Fruit fly (Drosophila melanogaster) whole organism, embryonic: Measurements from ENCODE around the gene CG6695.

Source experiments
- B-H1 ChIP-seq: fragments of 200-800 bp; sonication (Bioruptor generic); IDR thresholded peaks from 3 replicates; pipeline ENCODE4 v1.3.6; 2022; ENCODE audit warnings: missing biosample characterization, missing genetic modification characterization
- Blimp-1 ChIP-seq: fragments of 200-800 bp; sonication (Bioruptor generic); optimal IDR thresholded peaks from 3 replicates; lab custom pipeline; 2018; ENCODE audit warnings: missing biosample characterization, missing genetic modification characterization, mild to moderate bottlenecking, moderate library complexity, missing genetic modification reagents
- C15 ChIP-seq: fragments of 200-800 bp; sonication (Bioruptor generic); IDR thresholded peaks from 3 replicates; pipeline ENCODE4 v1.3.6; 2022; ENCODE audit warnings: missing biosample characterization, missing genetic modification characterization
- CG10321 ChIP-seq: fragments of 200-800 bp; sonication (Bioruptor generic); IDR thresholded peaks from 2 replicates; pipeline ENCODE4 v1.3.6; 2022; ENCODE audit warnings: missing biosample characterization, missing genetic modification characterization
- CG12104 ChIP-seq: fragments of 200-800 bp; sonication (Bioruptor generic); optimal IDR thresholded peaks from 3 replicates; lab custom pipeline; 2016; ENCODE audit warnings: missing biosample characterization, missing genetic modification characterization
- CG12236 ChIP-seq: fragments of 200-800 bp; sonication (Bioruptor generic); optimal IDR thresholded peaks from 2 replicates; lab custom pipeline; 2016; ENCODE audit warnings: missing biosample characterization, missing genetic modification characterization
- CG14710 ChIP-seq: fragments of 200-800 bp; sonication (Bioruptor generic); optimal IDR thresholded peaks from 3 replicates; lab custom pipeline; 2019; ENCODE audit warnings: missing biosample characterization, mild to moderate bottlenecking, missing genetic modification characterization, moderate library complexity
- CG15269 ChIP-seq: fragments of 200-800 bp; sonication (Bioruptor generic); optimal IDR thresholded peaks from 2 replicates; lab custom pipeline; 2018; ENCODE audit warnings: missing biosample characterization, mild to moderate bottlenecking, missing genetic modification characterization, moderate library complexity
- CG1529 ChIP-seq: fragments of 200-800 bp; sonication (Bioruptor generic); optimal IDR thresholded peaks from 3 replicates; lab custom pipeline; 2018; ENCODE audit warnings: missing biosample characterization, missing genetic modification characterization
- CG17568 ChIP-seq: fragments of 200-800 bp; sonication (Bioruptor generic); optimal IDR thresholded peaks from 2 replicates; lab custom pipeline; 2018; ENCODE audit warnings: missing biosample characterization, mild to moderate bottlenecking, missing genetic modification characterization, moderate library complexity
- CG1832 ChIP-seq: fragments of 200-800 bp; sonication (Bioruptor generic); optimal IDR thresholded peaks from 2 replicates; lab custom pipeline; 2017; ENCODE audit warnings: missing biosample characterization, mild to moderate bottlenecking, missing genetic modification characterization, inconsistent platforms
- CG2199 ChIP-seq: fragments of 200-800 bp; sonication (Bioruptor generic); IDR thresholded peaks from 3 replicates; pipeline ENCODE4 v1.3.6; 2022; ENCODE audit warnings: missing biosample characterization, missing genetic modification characterization
- CG2202 ChIP-seq: fragments of 200-800 bp; sonication (Bioruptor generic); optimal IDR thresholded peaks from 2 replicates; lab custom pipeline; 2018; ENCODE audit warnings: missing biosample characterization, mild to moderate bottlenecking, missing genetic modification characterization
- CG30431 ChIP-seq: fragments of 200-800 bp; sonication (Bioruptor generic); optimal IDR thresholded peaks from 2 replicates; lab custom pipeline; 2017; ENCODE audit warnings: missing biosample characterization, missing genetic modification characterization
- CG3065 ChIP-seq: fragments of 200-800 bp; sonication (Bioruptor generic); optimal IDR thresholded peaks from 2 replicates; lab custom pipeline; 2016; ENCODE audit warnings: missing biosample characterization, missing genetic modification characterization
- CG32532 ChIP-seq: fragments of 200-800 bp; sonication (Bioruptor generic); IDR thresholded peaks from 2 replicates; pipeline ENCODE4 v1.3.6; 2022; ENCODE audit warnings: missing biosample characterization, missing genetic modification characterization
- CG3407 ChIP-seq: fragments of 200-800 bp; sonication (Bioruptor generic); optimal IDR thresholded peaks from 2 replicates; lab custom pipeline; 2018; ENCODE audit warnings: missing biosample characterization, mild to moderate bottlenecking, missing genetic modification characterization
- CG34376 ChIP-seq: fragments of 200-800 bp; sonication (Bioruptor generic); optimal IDR thresholded peaks from 2 replicates; lab custom pipeline; 2018; ENCODE audit warnings: missing biosample characterization, mild to moderate bottlenecking, missing genetic modification characterization
- CG5953 ChIP-seq: fragments of 200-800 bp; sonication (Bioruptor generic); IDR thresholded peaks from 2 replicates; pipeline ENCODE4 v1.3.6; 2022; ENCODE audit warnings: missing biosample characterization, missing genetic modification characterization
- CG9932 ChIP-seq: fragments of 200-800 bp; sonication (Bioruptor generic); IDR thresholded peaks from 2 replicates; pipeline ENCODE4 v1.3.6; 2022; ENCODE audit warnings: missing biosample characterization, missing genetic modification characterization
- Fer1 ChIP-seq: fragments of 200-800 bp; sonication (Bioruptor generic); optimal IDR thresholded peaks from 2 replicates; lab custom pipeline; 2017; ENCODE audit warnings: missing biosample characterization, mild to moderate bottlenecking, missing genetic modification characterization
- H15 ChIP-seq: fragments of 200-800 bp; sonication (Bioruptor generic); IDR thresholded peaks from 3 replicates; pipeline ENCODE4 v1.3.6; 2022; ENCODE audit warnings: missing biosample characterization, missing genetic modification characterization
- HLH4C ChIP-seq: fragments of 200-800 bp; sonication (Bioruptor generic); IDR thresholded peaks from 3 replicates; pipeline ENCODE4 v1.3.6; 2022; ENCODE audit warnings: missing biosample characterization, missing genetic modification characterization; ENCODE audit not compliant: partially characterized antibody
- Hmr ChIP-seq: fragments of 200-800 bp; sonication (Bioruptor generic); optimal IDR thresholded peaks from 3 replicates; lab custom pipeline; 2017; ENCODE audit warnings: mild to moderate bottlenecking, missing biosample characterization, missing genetic modification reagents, missing genetic modification characterization
- Lpt ChIP-seq: fragments of >200 bp; optimal IDR thresholded peaks from 2 replicates; lab custom pipeline; 2018; ENCODE audit warnings: missing biosample characterization, missing genetic modification characterization
- MBD-R2 ChIP-seq: fragments of 200-800 bp; sonication (Bioruptor generic); IDR thresholded peaks from 2 replicates; pipeline ENCODE4 v1.3.6; 2022; ENCODE audit warnings: missing biosample characterization, missing genetic modification characterization
- Med ChIP-seq: fragments of 200-800 bp; sonication (Bioruptor generic); peaks from one replicate; lab custom pipeline; 2016; ENCODE audit warnings: missing biosample characterization, missing genetic modification characterization, mild to moderate bottlenecking, inconsistent platforms, moderate library complexity
- Mrtf ChIP-seq: fragments of 200-800 bp; sonication (Bioruptor generic); IDR thresholded peaks from 3 replicates; pipeline ENCODE4 v1.3.6; 2022; ENCODE audit warnings: missing biosample characterization, missing genetic modification characterization
- Nf-YA ChIP-seq: fragments of 200-800 bp; sonication (Bioruptor generic); IDR thresholded peaks from 2 replicates; pipeline ENCODE4 v1.3.6; 2022; ENCODE audit warnings: missing biosample characterization, missing genetic modification characterization
- Spps ChIP-seq: fragments of 200-800 bp; sonication (Bioruptor generic); optimal IDR thresholded peaks from 2 replicates; lab custom pipeline; 2018; ENCODE audit warnings: missing biosample characterization, mild to moderate bottlenecking, missing genetic modification characterization
- Xbp1 ChIP-seq: fragments of 200-800 bp; sonication (Bioruptor generic); optimal IDR thresholded peaks from 3 replicates; lab custom pipeline; 2016; ENCODE audit warnings: missing biosample characterization, mild to moderate bottlenecking, missing genetic modification characterization
- abd-A ChIP-seq: fragments of 200-800 bp; sonication (Bioruptor generic); optimal IDR thresholded peaks from 3 replicates; lab custom pipeline; 2019; ENCODE audit warnings: missing biosample characterization, mild to moderate bottlenecking, missing genetic modification characterization, moderate library complexity
- cato ChIP-seq: fragments of 200-800 bp; sonication (Bioruptor generic); optimal IDR thresholded peaks from 2 replicates; lab custom pipeline; 2016; ENCODE audit warnings: missing biosample characterization, missing genetic modification characterization, borderline replicate concordance
- cg ChIP-seq: fragments of 200-800 bp; sonication (Bioruptor generic); optimal IDR thresholded peaks from 3 replicates; lab custom pipeline; 2019; ENCODE audit warnings: missing biosample characterization, mild to moderate bottlenecking, missing genetic modification characterization, moderate library complexity
- chm ChIP-seq: fragments of 200-800 bp; sonication (Bioruptor generic); IDR thresholded peaks from 2 replicates; pipeline ENCODE4 v1.3.6; 2022; ENCODE audit warnings: missing biosample characterization, missing genetic modification characterization
- chn ChIP-seq: fragments of 200-800 bp; sonication (Bioruptor generic); optimal IDR thresholded peaks from 2 replicates; lab custom pipeline; 2016; ENCODE audit warnings: missing biosample characterization, missing genetic modification characterization
- dimm ChIP-seq: fragments of 200-800 bp; sonication (Bioruptor generic); IDR thresholded peaks from 2 replicates; pipeline ENCODE4 v1.3.6; 2022; ENCODE audit warnings: missing biosample characterization, missing genetic modification characterization
- eve ChIP-seq, 2 experiments: fragments of >200 bp; optimal IDR thresholded peaks; 2 replicates each; lab custom pipeline; 2017; ENCODE audit warnings: missing biosample characterization in 2 of 2, missing genetic modification characterization in 2 of 2
- fru ChIP-seq: fragments of >200 bp; optimal IDR thresholded peaks from 2 replicates; lab custom pipeline; 2017
- grn ChIP-seq: fragments of 200-800 bp; sonication (Bioruptor generic); optimal IDR thresholded peaks from 3 replicates; lab custom pipeline; 2017; ENCODE audit warnings: missing biosample characterization, missing genetic modification characterization
- gt ChIP-seq: fragments of 200-800 bp; sonication (Bioruptor generic); IDR thresholded peaks from 2 replicates; pipeline ENCODE4 v1.3.6; 2022; ENCODE audit warnings: missing biosample characterization, missing genetic modification characterization
- her ChIP-seq: fragments of 200-800 bp; sonication (Bioruptor generic); optimal IDR thresholded peaks from 2 replicates; lab custom pipeline; 2016; ENCODE audit warnings: missing biosample characterization, missing genetic modification characterization
- inv ChIP-seq: fragments of 200-800 bp; sonication (Bioruptor generic); IDR thresholded peaks from 2 replicates; pipeline ENCODE4 v1.3.6; 2022; ENCODE audit warnings: missing biosample characterization, missing genetic modification characterization; ENCODE audit not compliant: partially characterized antibody
- jumu ChIP-seq: fragments of 200-800 bp; sonication (Bioruptor generic); optimal IDR thresholded peaks from 3 replicates; lab custom pipeline; 2016; ENCODE audit warnings: missing biosample characterization, missing genetic modification characterization
- mam ChIP-seq: fragments of 200-800 bp; sonication (Bioruptor generic); optimal IDR thresholded peaks from 3 replicates; lab custom pipeline; 2016; ENCODE audit warnings: missing biosample characterization, missing genetic modification characterization
- p53 ChIP-seq: fragments of 200-800 bp; sonication (Bioruptor generic); optimal IDR thresholded peaks from 2 replicates; lab custom pipeline; 2016; ENCODE audit warnings: missing biosample characterization, missing genetic modification characterization
- seq ChIP-seq: fragments of 200-800 bp; sonication (Bioruptor generic); IDR thresholded peaks from 2 replicates; pipeline ENCODE4 v1.3.6; 2022; ENCODE audit warnings: missing biosample characterization, missing genetic modification characterization
- sisA ChIP-seq: fragments of 200-800 bp; sonication (Bioruptor generic); IDR thresholded peaks from 2 replicates; pipeline ENCODE4 v1.3.6; 2022; ENCODE audit warnings: missing biosample characterization, missing genetic modification characterization
- so ChIP-seq: fragments of 200-800 bp; sonication (Bioruptor generic); IDR thresholded peaks from 3 replicates; pipeline ENCODE4 v1.3.6; 2022; ENCODE audit warnings: missing biosample characterization, missing genetic modification characterization
- sqz ChIP-seq: fragments of 200-800 bp; sonication (Bioruptor generic); optimal IDR thresholded peaks from 3 replicates; lab custom pipeline; 2018; ENCODE audit warnings: missing biosample characterization, mild to moderate bottlenecking, missing genetic modification characterization
- stwl ChIP-seq: fragments of 200-800 bp; sonication (Bioruptor generic); optimal IDR thresholded peaks from 3 replicates; lab custom pipeline; 2018; ENCODE audit warnings: missing biosample characterization, mild to moderate bottlenecking, missing genetic modification characterization, moderate library complexity
- vfl ChIP-seq: fragments of 200-800 bp; sonication (Bioruptor generic); optimal IDR thresholded peaks from 2 replicates; lab custom pipeline; 2016; ENCODE audit warnings: missing biosample characterization, missing genetic modification characterization

Gene CG6695

DNA sequence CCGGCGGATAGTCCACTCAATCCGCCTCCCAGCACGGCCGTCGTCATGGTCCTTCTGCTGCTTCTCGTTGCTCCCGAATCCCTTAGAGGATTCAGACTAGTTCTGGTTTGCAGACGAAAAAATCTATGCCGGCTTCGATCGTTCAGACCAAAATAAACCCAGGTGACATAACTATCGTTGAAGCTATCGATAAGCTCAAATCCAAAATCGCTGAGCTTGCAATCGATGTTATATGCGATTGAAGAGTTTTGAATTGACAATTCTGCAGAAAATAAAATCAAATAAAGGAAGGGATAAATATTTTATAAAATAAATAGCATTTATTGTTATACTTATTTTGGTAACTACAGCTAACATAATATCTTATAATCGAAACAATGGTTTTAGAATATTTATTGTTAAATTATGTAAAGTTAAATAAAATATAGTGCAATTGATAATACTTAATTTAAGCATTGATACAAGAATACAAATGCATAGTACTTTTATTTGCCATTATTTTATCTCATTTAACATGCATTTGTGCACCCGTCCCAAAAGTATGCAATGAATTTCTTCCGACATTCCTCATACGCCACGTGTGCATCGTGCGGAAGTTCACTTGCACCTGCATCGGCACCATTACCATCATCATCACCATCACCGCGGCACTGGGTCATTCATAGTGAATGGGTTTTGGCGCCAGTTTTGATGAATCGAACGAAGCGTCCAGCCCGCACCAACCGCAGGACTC lies 6.9 kb downstream of the CG6695 start, which contains the start of gene Ppox:
Ppox (minus strand) TSS at position 173 of the 733 bp plus-strand sequence.
- TF ChIP-seq HLH4C (GFP tag; lab: Robert Waterston, UW) (peak; percentile 92), chn (GFP tag; lab: Kevin White, UChicago) (no peak), mam (GFP tag; lab: Kevin White, UChicago) (no peak), grn (GFP tag; lab: Kevin White, UChicago) (no peak), CG17568 (no peak), stwl (no peak), B-H1 (no peak), CG9932 (GFP tag; lab: Robert Waterston, UW) (peak; percentile 26; the same call in 1 of the 2 replicates), fru (no peak), Fer1 (GFP tag; lab: Kevin White, UChicago) (no peak), Blimp-1 (GFP tag; lab: Kevin White, UChicago) (no peak), abd-A (tag; lab: Kevin White, UChicago) (no peak), sqz (GFP tag; lab: Kevin White, UChicago) (no peak), C15 (GFP tag; lab: Robert Waterston, UW) (no peak), CG14710 (tag; lab: Kevin White, UChicago) (no peak), Nf-YA (GFP tag; lab: Robert Waterston, UW) (no peak), Mrtf (GFP tag; lab: Robert Waterston, UW) (no peak), CG2202 (tag; lab: Kevin White, UChicago) (no peak), seq (GFP tag; lab: Robert Waterston, UW) (no peak), her (GFP tag; lab: Kevin White, UChicago) (no peak), Spps (no peak), so (GFP tag; lab: Robert Waterston, UW) (no peak), CG2199 (no peak), CG5953 (GFP tag; lab: Robert Waterston, UW) (no peak), MBD-R2 (peak; percentile 69), chm (GFP tag; lab: Robert Waterston, UW) (no peak), CG15269 (tag; lab: Kevin White, UChicago) (no peak), p53 (GFP tag; lab: Kevin White, UChicago) (no peak), H15 (GFP tag; lab: Robert Waterston, UW) (no peak), CG30431 (no peak), CG10321 (GFP tag; lab: Robert Waterston, UW) (no peak), CG1529 (GFP tag; lab: Kevin White, UChicago) (no peak), sisA (GFP tag; lab: Robert Waterston, UW) (no peak), gt (GFP tag; lab: Robert Waterston, UW) (no peak), jumu (no peak), CG32532 (no peak), eve (GFP tag; optimal IDR thresholded peaks at IDR 0.05; lab: Kevin White, UChicago) (no peak), CG12236 (GFP tag; lab: Kevin White, UChicago) (no peak), Xbp1 (peak; percentile 0), Lpt (GFP tag; lab: Kevin White, UChicago) (no peak), CG34376 (GFP tag; lab: Kevin White, UChicago) (no peak), cato (GFP tag; lab: Kevin White, UChicago) (no peak), CG1832 (GFP tag; lab: Kevin White, UChicago) (no peak), CG12104 (no peak), dimm (GFP tag; lab: Robert Waterston, UW) (no peak), vfl (GFP tag; lab: Kevin White, UChicago) (no peak), cg (GFP tag; lab: Kevin White, UChicago) (no peak), CG3065 (no peak), CG3407 (no peak), Hmr (GFP tag; lab: Kevin White, UChicago) (no peak), inv (peak; percentile 89), Med (peak; percentile 32)
